Worm (Caenorhabditis elegans) whole organism, mixed stage, embryonic: Measurements from ENCODE around the gene F45G2.9.

Source experiments
- lin-13 ChIP-seq: fragments of 150-350 bp; optimal IDR thresholded peaks from 2 replicates; lab custom pipeline; 2014; ENCODE audit warnings: missing biosample characterization, missing genetic modification characterization
- mep-1 ChIP-seq: fragments of 150-350 bp; optimal IDR thresholded peaks from 2 replicates; lab custom pipeline; 2017; ENCODE audit warnings: missing biosample characterization, missing genetic modification reagents, missing genetic modification characterization, inconsistent platforms
- pha-4 ChIP-seq: fragments of 150-350 bp; optimal IDR thresholded peaks from 2 replicates; lab custom pipeline; 2018; ENCODE audit warnings: missing biosample characterization, missing genetic modification reagents, missing genetic modification characterization
- snpc-4 ChIP-seq: fragments of 150-350 bp; optimal IDR thresholded peaks from 2 replicates; lab custom pipeline; 2014; ENCODE audit warnings: missing biosample characterization, missing genetic modification characterization
- unc-39 ChIP-seq: fragments of 150-350 bp; optimal IDR thresholded peaks from 2 replicates; lab custom pipeline; 2014; ENCODE audit warnings: missing biosample characterization, missing genetic modification characterization
- unc-62 ChIP-seq: fragments of 150-350 bp; optimal IDR thresholded peaks from 2 replicates; lab custom pipeline; 2014; ENCODE audit warnings: missing biosample characterization, missing genetic modification reagents, missing genetic modification characterization
- zip-8 ChIP-seq: fragments of 150-350 bp; optimal IDR thresholded peaks from 2 replicates; lab custom pipeline; 2014; ENCODE audit warnings: missing biosample characterization, missing genetic modification characterization

DNA sequence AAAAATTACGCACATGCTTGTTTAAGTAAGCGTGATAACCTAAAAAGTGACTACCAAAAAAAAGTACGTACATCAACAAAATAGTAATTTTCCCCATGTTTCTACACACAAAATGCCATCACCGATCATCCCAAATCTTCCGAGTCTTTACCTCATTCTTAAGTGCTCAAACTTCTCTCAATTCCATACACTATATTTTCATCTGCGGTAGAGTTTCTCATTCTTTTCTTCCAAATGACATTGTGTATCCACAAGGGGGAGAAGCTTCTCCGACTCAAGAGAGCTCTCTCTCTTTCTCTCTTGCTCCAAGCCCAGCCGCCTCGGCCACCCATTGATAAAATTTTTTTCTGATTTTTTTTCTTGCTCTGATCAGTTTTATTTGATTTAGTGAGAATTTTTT, 27.2 kb downstream of the F45G2.9 start, which contains the start of gene myo-6:
- TF ChIP-seq zip-8 (no peak), pha-4 (tag; lab: Kevin White, UChicago) (no peak), mep-1 (tag; lab: Kevin White, UChicago) (no peak), unc-62 (no peak), lin-13 (tag; lab: Kevin White, UChicago) (no peak), unc-39 (tag; lab: Kevin White, UChicago) (no peak), snpc-4 (tag; lab: Kevin White, UChicago) (no peak)
